Worm (Caenorhabditis elegans) whole organism, L1 larva: ENCODE measurements around the gene T28A11.20.

ENCODE experiments used
- ama-1 ChIP-seq: fragments of 150-350 bp; optimal IDR thresholded peaks from 2 replicates; lab custom pipeline; 2014
- ceh-82 ChIP-seq, 3 experiments: fragments of 150-350 bp in 1 of 3; sonication (generic microtip) in 2 of 3; optimal IDR thresholded peaks; 2 replicates each; lab custom pipeline; 2014 to 2017; ENCODE audit warnings: missing biosample characterization in 3 of 3, missing genetic modification characterization in 3 of 3
- dsc-1 ChIP-seq: sonication (generic microtip); optimal IDR thresholded peaks from 2 replicates; lab custom pipeline; 2016; ENCODE audit warnings: mild to moderate bottlenecking, missing genetic modification characterization, missing compliant biosample characterization
- lin-15B ChIP-seq: fragments of 150-350 bp; sonication (generic microtip); optimal IDR thresholded peaks from 3 replicates; lab custom pipeline; 2014; ENCODE audit warnings: missing biosample characterization, missing genetic modification characterization
- nhr-77 ChIP-seq: fragments of 150-350 bp; optimal IDR thresholded peaks from 2 replicates; lab custom pipeline; 2014; ENCODE audit warnings: missing biosample characterization, missing genetic modification characterization
- nhr-90 ChIP-seq: sonication (generic microtip); optimal IDR thresholded peaks from 2 replicates; lab custom pipeline; 2016; ENCODE audit warnings: mild to moderate bottlenecking, missing genetic modification characterization, missing compliant biosample characterization; ENCODE audit not compliant: poor library complexity
- skn-1 ChIP-seq: fragments of 150-350 bp; optimal IDR thresholded peaks from 2 replicates; lab custom pipeline; 2014; ENCODE audit warnings: missing biosample characterization, missing genetic modification characterization
- snpc-4 ChIP-seq: fragments of 150-350 bp; optimal IDR thresholded peaks from 2 replicates; lab custom pipeline; 2014; ENCODE audit warnings: missing biosample characterization, missing genetic modification characterization
- ztf-4 ChIP-seq: fragments of 150-350 bp; optimal IDR thresholded peaks from 2 replicates; lab custom pipeline; 2014; ENCODE audit warnings: missing biosample characterization, missing genetic modification characterization

ce11 chrV:3282957-3283356, 9.9 kb upstream of the T28A11.20 start, which contains the start of gene str-64:
- TF ChIP-seq skn-1 (tag; lab: Kevin White, UChicago) (no peak), nhr-90 (tag; lab: Kevin White, UChicago) (no peak), ztf-4 (tag; lab: Kevin White, UChicago) (no peak), nhr-77 (tag; lab: Kevin White, UChicago) (no peak), dsc-1 (tag; lab: Kevin White, UChicago) (no peak), ceh-82 (tag; optimal IDR thresholded peaks at IDR 0.05; lab: Kevin White, UChicago) (no peak), snpc-4 (tag; lab: Kevin White, UChicago) (no peak), lin-15B (tag; lab: Kevin White, UChicago) (no peak), ama-1 (lab: Kevin White, UChicago) (no peak)
